Fruit fly (Drosophila melanogaster): ENCODE measurements around the gene Nopp140.

The Nopp140 gene

dm6 chr3L:21827130-21827529 lies 5.4 kb upstream of the Nopp140 start:
- TF ChIP-seq Myc (optimal IDR thresholded peaks at IDR 0.05) (no peak), lola (GFP tag; optimal IDR thresholded peaks at IDR 0.05) (no peak), sage (GFP tag; optimal IDR thresholded peaks at IDR 0.05) (no peak), Rel (GFP tag; optimal IDR thresholded peaks at IDR 0.05) (no peak), Rel (tag; optimal IDR thresholded peaks at IDR 0.05) (no peak), GATAd (GFP tag; optimal IDR thresholded peaks at IDR 0.05) (no peak), Sp1 (GFP tag; optimal IDR thresholded peaks at IDR 0.05) (no peak), tai (GFP tag; optimal IDR thresholded peaks at IDR 0.05) (no peak), brk (GFP tag; optimal IDR thresholded peaks at IDR 0.05) (no peak), rgr (GFP tag; optimal IDR thresholded peaks at IDR 0.05) (no peak), Hr83 (GFP tag; optimal IDR thresholded peaks at IDR 0.05; ENCODE audit: poor library complexity, severe bottlenecking) (no peak), Vsx2 (GFP tag; optimal IDR thresholded peaks at IDR 0.05; ENCODE audit: partially characterized antibody) (no peak), psq (GFP tag; optimal IDR thresholded peaks at IDR 0.05) (no peak)

DNA sequence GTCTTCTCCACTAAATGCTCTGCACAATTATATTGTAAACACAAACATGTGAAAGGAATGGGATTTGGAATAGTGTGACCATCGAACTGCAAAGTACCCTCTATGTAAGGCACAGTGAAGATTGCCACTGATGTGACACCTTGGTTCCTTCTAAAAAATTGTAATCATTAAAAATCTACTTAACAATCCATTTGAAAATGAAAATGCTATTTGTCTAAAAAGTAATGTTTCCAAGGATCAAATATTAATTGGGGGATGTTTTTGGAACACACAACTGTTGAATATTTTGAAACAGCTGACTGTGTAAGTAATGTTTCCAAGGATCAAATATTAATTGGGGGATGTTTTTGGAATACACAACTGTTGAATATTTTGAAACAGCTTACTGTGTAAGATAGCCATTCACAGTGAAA lies 4.4 kb upstream of the Nopp140 start, which contains the start of gene CG32448:
CG32448 (minus strand) TSS at position 304 of the 413 bp plus-strand sequence.
- TF ChIP-seq Dif (GFP tag; optimal IDR thresholded peaks at IDR 0.05; ENCODE audit: partially characterized antibody) (no peak), HLH106 (tag; optimal IDR thresholded peaks at IDR 0.05) (peak; percentile 58), ey (GFP tag; optimal IDR thresholded peaks at IDR 0.05) (peak; percentile 75), dmrt93B (GFP tag; optimal IDR thresholded peaks at IDR 0.05) (no peak), Vsx2 (GFP tag; optimal IDR thresholded peaks at IDR 0.05; ENCODE audit: partially characterized antibody) (no peak), Rel (GFP tag; optimal IDR thresholded peaks at IDR 0.05) (no peak), Rel (tag; optimal IDR thresholded peaks at IDR 0.05) (peak; percentile 54), h (GFP tag; optimal IDR thresholded peaks at IDR 0.05) (peak; percentile 52), rgr (GFP tag; optimal IDR thresholded peaks at IDR 0.05) (peak; percentile 67), OdsH (GFP tag; optimal IDR thresholded peaks at IDR 0.05) (peak; percentile 18), Hr83 (GFP tag; optimal IDR thresholded peaks at IDR 0.05; ENCODE audit: poor library complexity, severe bottlenecking) (peak; percentile 44), fru (GFP tag; optimal IDR thresholded peaks at IDR 0.05) (peak; percentile 57), Hnf4 (GFP tag; optimal IDR thresholded peaks at IDR 0.05) (no peak), foxo (GFP tag; optimal IDR thresholded peaks at IDR 0.05) (peak in 1 of 2 experiments; percentile 72), Hr78 (GFP tag; optimal IDR thresholded peaks at IDR 0.05) (no peak), br (GFP tag; optimal IDR thresholded peaks at IDR 0.05) (peak; percentile 17), sv (GFP tag; optimal IDR thresholded peaks at IDR 0.05) (peak; percentile 28), psq (GFP tag; optimal IDR thresholded peaks at IDR 0.05) (peak; percentile 25), Abd-B (GFP tag; optimal IDR thresholded peaks at IDR 0.05) (no peak), CG9705 (GFP tag; optimal IDR thresholded peaks at IDR 0.05) (peak; percentile 27), woc (GFP tag; optimal IDR thresholded peaks at IDR 0.05) (peak; percentile 76), Sp1 (GFP tag; optimal IDR thresholded peaks at IDR 0.05) (peak; percentile 10)

DNA sequence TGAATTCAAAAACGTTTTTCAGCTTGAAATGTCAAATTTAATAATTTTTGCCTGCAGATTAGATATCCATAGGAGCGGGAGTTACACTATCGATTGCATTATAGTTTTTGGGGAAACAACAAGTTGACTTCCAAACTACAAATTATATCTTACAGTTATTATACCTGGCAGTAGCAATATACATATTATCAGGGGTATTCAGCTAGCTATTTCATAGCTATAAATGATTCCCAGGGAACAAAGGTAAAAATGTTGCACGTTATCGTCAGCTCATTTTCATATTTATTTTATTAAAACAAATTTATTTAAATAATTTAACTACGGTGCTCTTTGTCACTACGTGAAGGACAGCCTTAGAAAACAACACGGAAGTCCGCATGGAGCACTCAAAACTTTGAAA lies 2.4 kb upstream of the Nopp140 start:
- TF ChIP-seq br (GFP tag; optimal IDR thresholded peaks at IDR 0.05) = no peak
- no peak for TF ChIP-seq jim (GFP tag; optimal IDR thresholded peaks at IDR 0.05)
- no peak for TF ChIP-seq CG32264 (GFP tag; optimal IDR thresholded peaks at IDR 0.05)
- no peak for TF ChIP-seq HLH106 (tag; optimal IDR thresholded peaks at IDR 0.05)

- TF ChIP-seq brk (GFP tag; optimal IDR thresholded peaks at IDR 0.05) (no peak), Dfd (GFP tag; optimal IDR thresholded peaks at IDR 0.05) (peak; percentile 43)
Measured at dm6 chr3L:21835569-21835968, 3.0 kb downstream of the Nopp140 start.

DNA sequence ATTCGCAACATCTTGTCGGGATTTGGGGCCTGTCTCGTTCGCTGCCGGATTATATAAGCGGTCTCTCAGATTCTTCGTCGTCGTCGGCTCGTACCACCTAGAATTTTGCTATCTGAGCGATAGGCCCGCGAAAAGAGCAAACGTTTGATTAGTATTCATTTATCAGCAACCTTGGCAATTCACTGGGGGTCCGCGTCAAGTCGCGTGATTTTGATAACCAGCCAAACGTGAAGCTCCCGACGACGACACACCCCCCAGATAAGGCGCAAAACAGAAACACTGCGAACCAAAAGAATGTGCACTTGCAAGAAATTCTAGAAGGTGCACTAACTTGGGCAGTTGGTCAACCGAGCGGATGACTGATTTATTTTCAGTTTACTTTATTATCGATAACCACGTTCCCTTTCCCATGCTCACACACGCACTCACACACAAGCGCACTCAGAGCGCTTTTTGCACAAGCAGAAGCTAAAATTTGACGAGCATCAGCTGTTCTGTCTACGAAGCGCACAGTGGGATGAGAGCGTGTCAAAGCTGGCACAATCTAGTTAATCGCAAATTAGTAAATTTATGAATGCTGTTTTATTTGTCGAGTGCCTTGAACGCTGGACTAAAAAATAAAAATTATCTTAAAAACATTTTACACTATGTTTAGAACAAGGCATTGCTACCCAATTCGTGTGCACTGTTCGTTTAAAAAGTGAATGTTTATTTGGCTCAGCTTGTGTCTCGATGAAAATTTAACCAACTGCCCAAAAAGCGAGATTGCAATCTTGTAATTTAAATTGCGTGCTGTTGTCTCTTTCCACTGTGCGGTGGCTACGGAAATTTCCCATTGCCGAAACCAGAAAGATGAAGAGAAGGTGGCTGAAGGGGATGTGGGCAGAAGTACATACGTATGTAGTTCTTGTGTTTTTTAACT lies 7.4 kb downstream of the Nopp140 start:
- TF ChIP-seq ey (GFP tag; optimal IDR thresholded peaks at IDR 0.05) (peak; percentile 94), GATAd (GFP tag; optimal IDR thresholded peaks at IDR 0.05) (peak; percentile 33), psq (GFP tag; optimal IDR thresholded peaks at IDR 0.05) (peak; percentile 86), dmrt93B (GFP tag; optimal IDR thresholded peaks at IDR 0.05) (peak; percentile 92), sage (GFP tag; optimal IDR thresholded peaks at IDR 0.05) (peak; percentile 91), foxo (GFP tag; optimal IDR thresholded peaks at IDR 0.05) (peak; percentile 86 to 96), jim (GFP tag; optimal IDR thresholded peaks at IDR 0.05) (no peak), dl (GFP tag; optimal IDR thresholded peaks at IDR 0.05; ENCODE audit: insufficient read depth in 1 of 2, partially characterized antibody in 2 of 2) (no peak), Hr78 (GFP tag; optimal IDR thresholded peaks at IDR 0.05) (no peak), Vsx2 (GFP tag; optimal IDR thresholded peaks at IDR 0.05; ENCODE audit: partially characterized antibody) (no peak), sv (GFP tag; optimal IDR thresholded peaks at IDR 0.05) (peak; percentile 92), CG32264 (GFP tag; optimal IDR thresholded peaks at IDR 0.05) (peak; percentile 89), Dfd (GFP tag; optimal IDR thresholded peaks at IDR 0.05) (no peak), fru (GFP tag; optimal IDR thresholded peaks at IDR 0.05) (peak; percentile 97), Hr83 (GFP tag; optimal IDR thresholded peaks at IDR 0.05; ENCODE audit: poor library complexity, severe bottlenecking) (peak; percentile 47), usp (GFP tag; optimal IDR thresholded peaks at IDR 0.05) (no peak), Dif (GFP tag; optimal IDR thresholded peaks at IDR 0.05; ENCODE audit: partially characterized antibody) (peak; percentile 23), Jra (GFP tag; optimal IDR thresholded peaks at IDR 0.05) (peak; percentile 52), N (GFP tag; optimal IDR thresholded peaks at IDR 0.05) (no peak), OdsH (GFP tag; optimal IDR thresholded peaks at IDR 0.05) (peak; percentile 91), brk (GFP tag; optimal IDR thresholded peaks at IDR 0.05) (peak; percentile 78), Hnf4 (GFP tag; optimal IDR thresholded peaks at IDR 0.05) (peak; percentile 87), lola (GFP tag; optimal IDR thresholded peaks at IDR 0.05) (no peak), woc (GFP tag; optimal IDR thresholded peaks at IDR 0.05) (peak; percentile 98), rgr (GFP tag; optimal IDR thresholded peaks at IDR 0.05) (peak; percentile 91), Mio (GFP tag; optimal IDR thresholded peaks at IDR 0.05) (peak; percentile 54), Myc (optimal IDR thresholded peaks at IDR 0.05) (no peak)

Measured in whole organism, wandering third instar larva.